Worm (Caenorhabditis elegans): ENCODE data around the gene sri-61.

sri-61 gene

DNA sequence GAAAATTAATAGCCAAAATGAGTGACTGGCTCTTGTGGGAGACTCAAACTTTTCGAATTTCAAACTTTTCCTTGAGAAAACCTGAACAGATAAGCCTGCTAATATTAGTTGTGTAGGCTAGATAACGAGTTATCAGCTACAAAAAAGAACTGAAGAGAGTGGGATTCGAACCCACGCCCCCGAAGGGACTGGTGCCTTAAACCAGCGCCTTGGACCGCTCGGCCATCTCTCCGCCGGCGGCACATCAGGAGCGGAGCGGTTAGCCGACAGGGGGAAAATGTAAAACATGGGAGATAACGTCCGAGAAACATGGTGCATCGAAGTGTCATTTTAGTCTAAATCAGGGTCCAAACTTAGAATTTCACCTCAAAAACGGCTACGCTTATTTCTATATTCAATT, 35.5 kb upstream of the sri-61 start (continued):
- no peak for TF ChIP-seq nhr-10 (tag; optimal IDR thresholded peaks at IDR 0.05)
- TF ChIP-seq daf-19 (GFP tag; conservative IDR thresholded peaks at IDR 0.05) = no peak
- no peak for TF ChIP-seq spr-3 (GFP tag; optimal IDR thresholded peaks at IDR 0.05)
- TF ChIP-seq spr-1 (tag; optimal IDR thresholded peaks at IDR 0.05) = peak; percentile 6
- peak; percentile 43 for TF ChIP-seq mes-2 (tag; optimal IDR thresholded peaks at IDR 0.05; ENCODE audit: poor library complexity, severe bottlenecking)
- peak; percentile 63 for TF ChIP-seq lin-38 (GFP tag; IDR thresholded peaks at IDR 0.05)
- TF ChIP-seq mxl-3 (GFP tag; optimal IDR thresholded peaks at IDR 0.05) = no peak
- 0 out of 2 replicates have a peak, but pooled peaks have one; percentile 19 for TF ChIP-seq D1046.2 (GFP tag; IDR thresholded peaks at IDR 0.05)
- TF ChIP-seq lin-13 (GFP tag; optimal IDR thresholded peaks at IDR 0.05) = peak; percentile 46
- TF ChIP-seq set-16 (GFP tag; IDR thresholded peaks at IDR 0.05) = peak; percentile 79
- TF ChIP-seq mdt-29 (GFP tag; IDR thresholded peaks at IDR 0.05) = peak; percentile 52; the same call in 1 of the 2 replicates
- TF ChIP-seq nhr-41 (GFP tag; IDR thresholded peaks at IDR 0.05) = 0 out of 2 replicates have a peak, but pooled peaks have one; percentile 31
- peak; percentile 67; the same call in 1 of the 2 replicates for TF ChIP-seq lim-7 (GFP tag; IDR thresholded peaks at IDR 0.05)
- no peak for TF ChIP-seq ceh-44 (GFP tag; IDR thresholded peaks at IDR 0.05)
- peak; percentile 80 for TF ChIP-seq aha-1 (tag)
- TF ChIP-seq Y105C5A.15 (GFP tag; IDR thresholded peaks at IDR 0.05) = 0 out of 2 replicates have a peak, but pooled peaks have one; percentile 61
- 0 out of 2 replicates have a peak, but pooled peaks have one; percentile 44 for TF ChIP-seq tra-1 (GFP tag; IDR thresholded peaks at IDR 0.05)
- peak; percentile 66 for TF ChIP-seq Y48G9A.11 (GFP tag; IDR thresholded peaks at IDR 0.05)

DNA sequence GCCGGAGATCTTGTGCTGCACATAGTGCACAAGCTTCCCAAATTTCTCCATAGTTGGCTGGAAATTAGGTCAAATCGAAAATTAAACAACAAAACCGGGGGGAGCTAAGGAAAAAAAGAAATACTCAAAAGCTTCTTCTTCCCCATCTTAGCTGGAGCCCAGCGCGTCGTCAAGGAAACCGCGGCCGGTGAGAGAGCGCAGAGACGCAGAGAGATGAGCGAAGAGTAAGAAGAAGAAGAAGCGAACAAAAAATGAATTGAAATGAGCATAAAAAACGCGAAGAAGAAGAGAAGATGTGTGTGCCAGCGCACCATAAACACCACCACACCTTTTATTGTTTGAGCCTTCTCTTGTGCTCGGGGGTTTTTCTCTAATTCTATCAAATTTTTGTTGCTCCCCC, 35.1 kb upstream of the sri-61 start, which contains the start of gene wdr-31:
Gene wdr-31, minus strand, starts transcription at position 101 of the 400 bp plus-strand sequence.
- TF ChIP-seq lir-3 (tag; optimal IDR thresholded peaks at IDR 0.05) (no peak), arid-1 (GFP tag; conservative IDR thresholded peaks at IDR 0.05) (no peak), spr-1 (tag; optimal IDR thresholded peaks at IDR 0.05) (no peak), daf-16 (GFP tag; optimal IDR thresholded peaks at IDR 0.05) (no peak), daf-16 (tag; optimal IDR thresholded peaks at IDR 0.05) (no peak), mes-2 (tag; optimal IDR thresholded peaks at IDR 0.05; ENCODE audit: poor library complexity, severe bottlenecking) (no peak), ztf-11 (tag; optimal IDR thresholded peaks at IDR 0.05) (no peak), ceh-62 (tag; optimal IDR thresholded peaks at IDR 0.05) (no peak), rbr-2 (tag; optimal IDR thresholded peaks at IDR 0.05) (no peak), hlh-11 (tag; optimal IDR thresholded peaks at IDR 0.05) (no peak), unc-39 (tag; optimal IDR thresholded peaks at IDR 0.05) (no peak), F49E8.2 (tag; optimal IDR thresholded peaks at IDR 0.05; ENCODE audit: borderline replicate concordance) (no peak), spr-3 (GFP tag; optimal IDR thresholded peaks at IDR 0.05) (no peak), attf-4 (tag; optimal IDR thresholded peaks at IDR 0.05) (no peak), saeg-2 (GFP tag; IDR thresholded peaks at IDR 0.05) (no peak), pqm-1 (tag; optimal IDR thresholded peaks at IDR 0.05) (no peak), daf-19 (GFP tag; conservative IDR thresholded peaks at IDR 0.05) (no peak)

DNA sequence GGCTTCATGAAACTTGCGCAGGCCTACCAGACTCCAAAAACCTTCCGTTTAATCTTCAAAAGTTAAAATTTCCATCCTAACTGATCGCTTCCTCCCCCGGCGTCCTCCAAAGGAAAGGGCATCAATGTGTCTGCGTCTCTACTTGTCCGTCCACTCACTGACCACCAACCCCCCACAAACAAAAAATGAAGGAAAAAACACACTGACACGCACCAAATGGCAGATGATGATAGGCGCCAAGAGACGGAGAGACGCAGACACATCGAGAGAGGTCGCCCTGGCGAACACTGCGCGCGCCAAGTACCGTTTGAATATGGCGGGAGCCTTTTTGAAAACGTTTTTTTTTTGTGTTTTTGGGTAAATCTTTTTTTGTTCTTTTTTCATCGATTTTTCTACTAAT, 34.6 kb upstream of the sri-61 start:
- TF ChIP-seq vab-7 (GFP tag; IDR thresholded peaks at IDR 0.05) (no peak), ceh-32 (tag; optimal IDR thresholded peaks at IDR 0.05; ENCODE audit: poor library complexity) (no peak), dmd-6 (GFP tag; IDR thresholded peaks at IDR 0.05) (0 out of 2 replicates have a peak, but pooled peaks have one; percentile 8), nhr-102 (tag; optimal IDR thresholded peaks at IDR 0.05) (no peak), mxl-3 (GFP tag; optimal IDR thresholded peaks at IDR 0.05) (no peak), daf-12 (tag; optimal IDR thresholded peaks at IDR 0.05) (no peak), dmd-9 (GFP tag; IDR thresholded peaks at IDR 0.05) (0 out of 2 replicates have a peak, but pooled peaks have one; percentile 44), D1046.2 (GFP tag; IDR thresholded peaks at IDR 0.05) (no peak), hlh-30 (tag; optimal IDR thresholded peaks at IDR 0.05; ENCODE audit: insufficient read depth) (peak; percentile 46), nhr-48 (tag; optimal IDR thresholded peaks at IDR 0.05) (no peak), mxl-2 (GFP tag; conservative IDR thresholded peaks at IDR 0.05) (no peak), dve-1 (tag; optimal IDR thresholded peaks at IDR 0.05; ENCODE audit: insufficient read depth) (no peak), lin-1 (GFP tag; IDR thresholded peaks at IDR 0.05) (no peak), aha-1 (tag) (peak; percentile 70), rbr-2 (tag; optimal IDR thresholded peaks at IDR 0.05) (no peak), daf-16 (GFP tag; optimal IDR thresholded peaks at IDR 0.05) (no peak), daf-16 (tag; optimal IDR thresholded peaks at IDR 0.05) (no peak), lim-7 (GFP tag; IDR thresholded peaks at IDR 0.05) (no peak), mdt-29 (GFP tag; IDR thresholded peaks at IDR 0.05) (no peak), Y75B8A.6 (GFP tag; IDR thresholded peaks at IDR 0.05) (no peak), mdl-1 (tag; optimal IDR thresholded peaks at IDR 0.05) (peak; percentile 28 to 37), zfp-3 (GFP tag; conservative IDR thresholded peaks at IDR 0.05) (no peak), R02D3.7 (tag; optimal IDR thresholded peaks at IDR 0.05) (no peak), lsy-2 (tag; optimal IDR thresholded peaks at IDR 0.05) (peak in 1 of 2 experiments; percentile 30)

All from whole organism, L4 larva.